Fruit fly (Drosophila melanogaster) whole organism, prepupa: ENCODE results near the gene CG1983.

Source experiments
- CG10669 ChIP-seq: fragments of 200-800 bp; sonication (Bioruptor generic); optimal IDR thresholded peaks from 3 replicates; lab custom pipeline; 2018; ENCODE audit warnings: missing biosample characterization, mild to moderate bottlenecking, missing genetic modification characterization, moderate library complexity
- CG16779 ChIP-seq: fragments of 200-800 bp; sonication (Bioruptor generic); optimal IDR thresholded peaks from 3 replicates; lab custom pipeline; 2017; ENCODE audit warnings: missing biosample characterization, mild to moderate bottlenecking, missing genetic modification characterization
- Ets21C ChIP-seq: fragments of 200-800 bp; sonication (Bioruptor generic); optimal IDR thresholded peaks from 3 replicates; lab custom pipeline; 2016; ENCODE audit warnings: missing biosample characterization, missing genetic modification characterization
- Sox102F ChIP-seq: fragments of 200-800 bp; sonication (Bioruptor generic); optimal IDR thresholded peaks from 2 replicates; lab custom pipeline; 2016; ENCODE audit warnings: missing biosample characterization, mild to moderate bottlenecking, missing genetic modification characterization
- dsx ChIP-seq: fragments of 200-800 bp; optimal IDR thresholded peaks from 3 replicates; lab custom pipeline; 2019; ENCODE audit warnings: missing biosample characterization, mild to moderate bottlenecking, missing genetic modification characterization, moderate library complexity; ENCODE audit not compliant: poor library complexity, severe bottlenecking
- ss ChIP-seq, 2 experiments: fragments of 200-800 bp; sonication (Bioruptor generic); optimal IDR thresholded peaks; 2 replicates in 1 of 2; 3 replicates in 1 of 2; lab custom pipeline; 2017 to 2018; ENCODE audit warnings: mild to moderate bottlenecking in 2 of 2, missing biosample characterization in 2 of 2, missing genetic modification characterization in 2 of 2, moderate library complexity in 1 of 2

DNA sequence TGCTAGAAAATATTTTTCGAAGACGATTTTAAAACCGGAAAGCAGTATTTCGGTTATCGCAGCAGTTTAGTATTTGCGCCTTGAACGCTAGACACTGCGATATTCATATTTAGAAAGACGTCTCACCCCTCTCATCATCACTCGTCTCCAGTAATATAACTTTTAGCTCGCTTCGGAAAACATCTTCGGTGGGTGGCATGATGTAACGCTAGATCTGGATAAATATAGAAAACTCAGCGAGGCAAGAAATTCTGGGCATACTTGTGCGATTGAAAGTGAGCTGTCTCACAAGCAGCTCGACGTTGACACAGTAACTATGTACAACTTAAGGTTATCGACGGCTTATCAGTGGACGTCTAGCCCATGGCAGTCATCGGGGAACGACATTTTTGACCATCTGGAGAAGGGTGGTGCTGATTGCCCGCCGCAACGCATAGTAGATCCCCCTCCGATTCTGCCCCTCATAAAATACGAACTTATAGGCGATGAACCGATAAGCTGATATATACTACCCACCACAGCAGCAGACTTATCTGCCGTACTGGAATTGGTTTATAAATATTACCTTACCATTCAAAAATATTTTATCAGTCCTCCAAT is 26.6 kb upstream of the CG1983 start:
- TF ChIP-seq ss (GFP tag; optimal IDR thresholded peaks at IDR 0.05; lab: Kevin White, UChicago) (no peak), dsx (GFP tag; lab: Kevin White, UChicago) (no peak), CG10669 (no peak), Sox102F (GFP tag; lab: Kevin White, UChicago) (no peak), CG16779 (tag; lab: Kevin White, UChicago) (no peak), Ets21C (GFP tag; lab: Kevin White, UChicago) (no peak)
